Worm (Caenorhabditis elegans) whole organism, L4/young adult: ENCODE measurements around the gene cest-5.2.
"Not testable (repeated sequence)": the region's sequence is repeated elsewhere in the genome, so short reads cannot be mapped to it uniquely, and the experiment has no call there.

Experiments used
- W03F9.2 ChIP-seq: fragments of 150-350 bp; optimal IDR thresholded peaks from 2 replicates; lab custom pipeline; 2014; ENCODE audit warnings: missing biosample characterization, missing genetic modification characterization
- dao-5 ChIP-seq: sonication (generic microtip); optimal IDR thresholded peaks from 2 replicates; lab custom pipeline; 2016; ENCODE audit warnings: missing genotype, missing genetic modification characterization, moderate library complexity, missing compliant biosample characterization
- him-1 ChIP-seq: sonication (generic microtip); optimal IDR thresholded peaks from 2 replicates; lab custom pipeline; 2016; ENCODE audit warnings: missing genotype, missing genetic modification reagents, missing genetic modification characterization, missing compliant biosample characterization

Gene cest-5.2

ce11 chrIV:6631704-6632272, 4.1 kb upstream of the cest-5.2 start, which contains the start of the genes cest-5.1 and C01B10.9:
Gene cest-5.1 (minus strand): TSS chrIV:6631754.
Gene C01B10.9 (plus strand): TSS chrIV:6632222.
- no peak for TF ChIP-seq him-1
- peak; percentile 73 for TF ChIP-seq W03F9.2 (tag; lab: Kevin White, UChicago)
- TF ChIP-seq dao-5, result no peak

ce11 chrIV:6623390-6623789, 4.3 kb downstream of the cest-5.2 start, which contains the start of gene C01B10.44:
Gene C01B10.44 (plus strand): TSS chrIV:6623690.
- TF ChIP-seq W03F9.2 (tag; lab: Kevin White, UChicago), result no peak

- TF ChIP-seq W03F9.2 (tag; lab: Kevin White, UChicago), result no peak
- no peak for TF ChIP-seq dao-5
- no peak for TF ChIP-seq him-1
Observed at ce11 chrIV:6622142-6622541, 5.6 kb downstream of the cest-5.2 start.

ce11 chrIV:6621252-6621651, 6.5 kb downstream of the cest-5.2 start, which contains the start of gene C01B10.3:
Gene C01B10.3 (minus strand): TSS chrIV:6621352.
- TF ChIP-seq W03F9.2 (tag; lab: Kevin White, UChicago) (no peak), dao-5 (no peak), him-1 (no peak)

- TF ChIP-seq W03F9.2 (tag; lab: Kevin White, UChicago), result peak; percentile 37
- TF ChIP-seq dao-5, result no peak
Observed at ce11 chrIV:6618607-6619006, 9.1 kb downstream of the cest-5.2 start.

ce11 chrIV:6613296-6613695, 14.4 kb downstream of the cest-5.2 start, which contains the start of gene drh-1:
Gene drh-1 (minus strand): TSS chrIV:6613353.
- TF ChIP-seq W03F9.2 (tag; lab: Kevin White, UChicago), result peak; percentile 16
- TF ChIP-seq him-1, result no peak

- TF ChIP-seq dao-5 (no peak), him-1 (no peak), W03F9.2 (tag; lab: Kevin White, UChicago) (no peak)
Observed at ce11 chrIV:6607059-6607458, 20.7 kb downstream of the cest-5.2 start.

ce11 chrIV:6606587-6606986, 21.1 kb downstream of the cest-5.2 start:
- TF ChIP-seq W03F9.2 (tag; lab: Kevin White, UChicago), result no peak
- TF ChIP-seq dao-5, result no peak
- no peak for TF ChIP-seq him-1

- TF ChIP-seq dao-5 (no peak), W03F9.2 (tag; lab: Kevin White, UChicago) (no peak), him-1 (no peak)
Observed at ce11 chrIV:6605863-6606262, 21.9 kb downstream of the cest-5.2 start, which contains the start of gene nstp-2. Gene nstp-2 (minus strand): TSS chrIV:6606188.

ce11 chrIV:6603549-6603948, 24.2 kb downstream of the cest-5.2 start:
- TF ChIP-seq him-1 (no peak), dao-5 (no peak), W03F9.2 (tag; lab: Kevin White, UChicago) (no peak)

ce11 chrIV:6602376-6602775, 25.3 kb downstream of the cest-5.2 start, which contains the start of gene F15B10.3:
Gene F15B10.3 (plus strand): TSS chrIV:6602676.
- TF ChIP-seq him-1, result no peak

ce11 chrIV:6601213-6601724, 26.5 kb downstream of the cest-5.2 start, which contains the start of gene sup-36:
Gene sup-36 (plus strand): TSS chrIV:6601674.
- no peak for TF ChIP-seq dao-5
- no peak for TF ChIP-seq W03F9.2 (tag; lab: Kevin White, UChicago)
- TF ChIP-seq him-1, result no peak

ce11 chrIV:6599447-6599846, 28.3 kb downstream of the cest-5.2 start, which contains the start of gene F38A5.8:
Gene F38A5.8 (plus strand): TSS chrIV:6599747.
- TF ChIP-seq him-1 (no peak), W03F9.2 (tag; lab: Kevin White, UChicago) (no peak), dao-5 (no peak)

ce11 chrIV:6598740-6599139, 29.0 kb downstream of the cest-5.2 start, which contains the start of gene nspb-5:
Gene nspb-5 (plus strand): TSS chrIV:6599040.
- TF ChIP-seq W03F9.2 (tag; lab: Kevin White, UChicago); him-1; dao-5: not testable (repeated sequence)

ce11 chrIV:6597918-6598317, 29.8 kb downstream of the cest-5.2 start, which contains the start of gene nspb-4:
Gene nspb-4 (plus strand): TSS chrIV:6598218.
- not testable (repeated sequence) for TF ChIP-seq him-1; dao-5; W03F9.2 (tag; lab: Kevin White, UChicago)
